Worm (Caenorhabditis elegans): ENCODE data around the gene C47E8.9.

Gene C47E8.9

ce11 chrV:14685435-14686058, 22.4 kb downstream of the C47E8.9 start, which contains the start of gene C47E8.4 (continued):
- peak; percentile 99 for TF ChIP-seq dmd-9 (GFP tag; IDR thresholded peaks at IDR 0.05)
- TF ChIP-seq ceh-44 (GFP tag; IDR thresholded peaks at IDR 0.05), result peak; percentile 72; the same call in 1 of the 2 replicates
- TF ChIP-seq lim-7 (GFP tag; IDR thresholded peaks at IDR 0.05), result no peak
- no peak for TF ChIP-seq nhr-237 (tag; optimal IDR thresholded peaks at IDR 0.05)
- no peak for TF ChIP-seq ztf-11 (tag; optimal IDR thresholded peaks at IDR 0.05)
- peak; percentile 92 for TF ChIP-seq dpl-1 (GFP tag; optimal IDR thresholded peaks at IDR 0.05)
- peak; percentile 97 for TF ChIP-seq ctbp-1 (GFP tag; IDR thresholded peaks at IDR 0.05)
- TF ChIP-seq lin-15B (tag; optimal IDR thresholded peaks at IDR 0.05), result peak; percentile 93
- no peak for TF ChIP-seq egl-27 (tag; optimal IDR thresholded peaks at IDR 0.05)
- peak; percentile 87 for TF ChIP-seq arid-1 (GFP tag; conservative IDR thresholded peaks at IDR 0.05)
- peak; percentile 99 for TF ChIP-seq lin-38 (GFP tag; IDR thresholded peaks at IDR 0.05)
- no peak for TF ChIP-seq ceh-28 (tag; optimal IDR thresholded peaks at IDR 0.05)
- TF ChIP-seq daf-16 (GFP tag; optimal IDR thresholded peaks at IDR 0.05), result peak; percentile 66 to 98
- TF ChIP-seq daf-16 (tag; optimal IDR thresholded peaks at IDR 0.05), result peak; percentile 78
- TF ChIP-seq unc-62 (GFP tag; optimal IDR thresholded peaks at IDR 0.05 in 1 of 2), result peak; percentile 56 to 99
- TF ChIP-seq unc-62 (tag; optimal IDR thresholded peaks at IDR 0.05), result no peak
- TF ChIP-seq ZK337.2 (GFP tag; IDR thresholded peaks at IDR 0.05), result peak; percentile 95
- no peak for TF ChIP-seq lin-39 (tag; optimal IDR thresholded peaks at IDR 0.05)
- TF ChIP-seq T26A8.4 (GFP tag; IDR thresholded peaks at IDR 0.05), result peak; percentile 97
- peak; percentile 92 for TF ChIP-seq Y48G9A.11 (GFP tag; IDR thresholded peaks at IDR 0.05)
- TF ChIP-seq mdl-1 (tag; optimal IDR thresholded peaks at IDR 0.05), result peak in 1 of 2 experiments; percentile 48
- TF ChIP-seq attf-4 (tag; optimal IDR thresholded peaks at IDR 0.05), result no peak
- peak; percentile 28 for TF ChIP-seq snpc-4 (tag; optimal IDR thresholded peaks at IDR 0.05)
- TF ChIP-seq lin-13 (GFP tag; optimal IDR thresholded peaks at IDR 0.05), result peak; percentile 97
- TF ChIP-seq spr-1 (tag; optimal IDR thresholded peaks at IDR 0.05), result peak; percentile 93
- no peak for TF ChIP-seq F26F4.8 (GFP tag; conservative IDR thresholded peaks at IDR 0.05)
- peak; percentile 89 for TF ChIP-seq jun-1 (tag; optimal IDR thresholded peaks at IDR 0.05)
- peak; percentile 82 for TF ChIP-seq nhr-10 (tag; optimal IDR thresholded peaks at IDR 0.05)
- peak; percentile 97 for TF ChIP-seq unc-130 (GFP tag; optimal IDR thresholded peaks at IDR 0.05)

ce11 chrV:14686231-14687105, 23.4 kb downstream of the C47E8.9 start:
- TF ChIP-seq mep-1 (tag; optimal IDR thresholded peaks at IDR 0.05) (peak; percentile 27), unc-62 (GFP tag; optimal IDR thresholded peaks at IDR 0.05 in 1 of 2) (peak in 1 of 2 experiments; percentile 97), unc-62 (tag; optimal IDR thresholded peaks at IDR 0.05) (no peak), ctbp-1 (GFP tag; IDR thresholded peaks at IDR 0.05) (no peak), ZK546.5 (tag; optimal IDR thresholded peaks at IDR 0.05) (no peak), lim-7 (GFP tag; IDR thresholded peaks at IDR 0.05) (0 out of 2 replicates have a peak, but pooled peaks have one; percentile 70), set-16 (GFP tag; IDR thresholded peaks at IDR 0.05) (peak; percentile 21; the same call in 1 of the 2 replicates), lin-29 (GFP tag; IDR thresholded peaks at IDR 0.05) (no peak), dmd-6 (GFP tag; IDR thresholded peaks at IDR 0.05) (0 out of 2 replicates have a peak, but pooled peaks have one; percentile 6), lin-38 (GFP tag; IDR thresholded peaks at IDR 0.05) (no peak), mes-2 (tag; optimal IDR thresholded peaks at IDR 0.05; ENCODE audit: poor library complexity, severe bottlenecking) (no peak), spr-3 (GFP tag; optimal IDR thresholded peaks at IDR 0.05) (no peak), hif-1 (tag; optimal IDR thresholded peaks at IDR 0.05) (no peak), ceh-20 (GFP tag; IDR thresholded peaks at IDR 0.05) (no peak), tag-97 (GFP tag; IDR thresholded peaks at IDR 0.05) (no peak), daf-12 (tag; optimal IDR thresholded peaks at IDR 0.05) (no peak), sdz-12 (GFP tag; optimal IDR thresholded peaks at IDR 0.05) (no peak), T26A8.4 (GFP tag; IDR thresholded peaks at IDR 0.05) (no peak), fos-1 (tag; optimal IDR thresholded peaks at IDR 0.05) (no peak), lin-39 (tag; optimal IDR thresholded peaks at IDR 0.05) (no peak), hlh-30 (tag; optimal IDR thresholded peaks at IDR 0.05; ENCODE audit: insufficient read depth) (no peak), nhr-102 (tag; optimal IDR thresholded peaks at IDR 0.05) (no peak), nhr-10 (tag; optimal IDR thresholded peaks at IDR 0.05) (no peak), rbr-2 (tag; optimal IDR thresholded peaks at IDR 0.05) (no peak), Y48G9A.11 (GFP tag; IDR thresholded peaks at IDR 0.05) (no peak), zip-11 (GFP tag; IDR thresholded peaks at IDR 0.05) (no peak), madf-5 (GFP tag; IDR thresholded peaks at IDR 0.05) (no peak; a peak in 1 of 4 replicates)

All from whole organism, L4 larva.